Fruit fly (Drosophila melanogaster): ENCODE measurements around the gene Cpr66D.
A peak's percentile ranks its signal among the peaks of the same experiment; 100 is the strongest.

Cpr66D gene

DNA sequence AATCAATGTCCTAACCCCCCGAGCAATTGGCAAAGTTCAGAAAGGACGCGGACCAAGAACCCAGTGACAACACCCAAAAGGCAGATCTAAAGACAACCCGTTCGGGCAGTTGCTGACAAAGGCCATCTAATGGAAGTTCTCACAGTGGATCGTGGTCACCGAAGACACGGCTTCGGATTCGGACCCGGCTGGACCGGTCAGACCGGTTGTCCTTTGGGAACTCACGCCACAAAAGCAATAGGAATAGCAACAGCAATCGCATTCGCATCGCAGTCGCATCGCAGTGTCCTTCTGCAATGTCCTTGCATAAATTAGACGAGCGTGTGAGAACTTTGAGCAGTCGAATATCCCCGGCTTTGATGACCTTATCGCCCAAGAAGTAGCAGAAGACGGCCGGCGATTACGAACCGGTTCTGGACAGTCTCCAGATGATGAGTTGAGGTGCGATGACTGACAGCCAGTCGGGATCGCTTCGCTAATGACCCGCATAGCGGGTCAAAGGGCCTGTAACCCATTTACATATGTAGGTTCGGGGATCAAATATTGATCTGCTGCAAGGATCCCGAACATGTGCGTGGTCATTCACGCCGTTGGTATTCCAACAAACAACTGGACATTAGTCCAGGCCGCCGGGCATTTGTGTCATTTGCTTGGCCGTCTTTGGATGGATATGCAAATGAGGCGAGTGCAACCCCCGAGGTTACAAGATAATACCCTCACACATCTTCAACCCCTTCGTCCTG lies 3.7 kb downstream of the Cpr66D start:
- TF ChIP-seq noc (tag; optimal IDR thresholded peaks at IDR 0.05), result no peak

- TF ChIP-seq noc (tag; optimal IDR thresholded peaks at IDR 0.05), result no peak
Observed at dm6 chr3L:8646821-8647220, 6.6 kb downstream of the Cpr66D start, which contains the start of the genes CG13305 and Pex7. TSS of gene CG13305 (minus strand) at chr3L:8646822. TSS of gene Pex7 (plus strand) at chr3L:8647145.

DNA sequence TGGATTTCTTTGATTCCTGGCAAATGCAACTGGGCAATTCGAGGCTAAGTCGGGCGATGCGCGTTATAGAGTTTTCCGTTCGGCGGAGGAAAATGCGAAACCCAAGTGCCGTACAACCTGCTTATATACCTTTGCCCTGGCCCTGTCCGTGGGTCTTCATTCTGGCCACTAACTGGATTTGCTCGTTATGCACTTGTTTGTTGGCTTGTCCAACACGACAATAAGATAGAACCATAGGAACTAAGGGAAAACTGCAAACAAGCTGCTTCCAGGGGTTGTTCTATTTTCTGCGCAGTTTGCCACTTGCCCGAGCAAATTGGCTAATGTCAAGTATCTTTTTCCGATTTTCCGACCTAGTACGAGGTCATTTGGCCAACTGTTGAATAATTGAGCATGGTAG lies 8.6 kb downstream of the Cpr66D start, which contains the start of gene Arr2:
TSS of gene Arr2 (minus strand) at position 101 of the 400 bp plus-strand sequence.
- TF ChIP-seq noc (tag; optimal IDR thresholded peaks at IDR 0.05), result no peak

DNA sequence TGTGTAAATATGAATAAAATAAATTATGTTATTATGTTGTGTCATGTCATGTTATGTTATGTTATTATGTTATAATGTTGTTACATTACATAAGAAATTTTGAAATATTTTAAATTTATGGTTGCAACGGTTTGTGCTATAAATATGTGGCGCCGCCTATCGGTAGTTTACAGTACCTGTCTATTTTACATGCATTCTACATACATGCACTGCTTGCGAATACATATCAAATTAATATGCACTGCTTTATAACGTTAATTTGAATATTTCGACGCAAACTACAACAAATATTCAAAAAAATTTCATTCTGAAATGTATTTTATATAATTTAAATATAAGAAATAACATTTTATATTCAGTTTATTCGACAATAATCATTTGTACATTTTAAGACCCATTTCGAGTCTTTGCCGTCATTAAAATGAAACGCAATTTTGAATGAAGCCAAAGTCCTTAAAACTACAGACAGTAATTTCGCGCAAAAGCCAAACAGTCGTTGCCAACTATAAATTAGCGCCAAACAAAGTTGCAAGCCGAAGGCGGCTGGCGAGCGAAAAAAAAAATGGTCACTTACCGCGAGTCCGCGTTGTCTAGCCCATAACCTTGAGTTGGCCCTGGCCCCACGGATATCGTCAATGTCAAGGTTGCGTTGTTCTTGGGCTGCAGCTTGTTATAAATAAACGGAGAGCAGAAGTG lies 11.8 kb downstream of the Cpr66D start:
- no peak for TF ChIP-seq noc (tag; optimal IDR thresholded peaks at IDR 0.05)

- no peak for TF ChIP-seq noc (tag; optimal IDR thresholded peaks at IDR 0.05)
Observed at dm6 chr3L:8652572-8652977, 12.3 kb downstream of the Cpr66D start.

dm6 chr3L:8653572-8653971 lies 13.3 kb downstream of the Cpr66D start:
- no peak for TF ChIP-seq noc (tag; optimal IDR thresholded peaks at IDR 0.05)

- peak; percentile 20 for TF ChIP-seq noc (tag; optimal IDR thresholded peaks at IDR 0.05)
Observed at dm6 chr3L:8655217-8655896, 15.1 kb downstream of the Cpr66D start.

DNA sequence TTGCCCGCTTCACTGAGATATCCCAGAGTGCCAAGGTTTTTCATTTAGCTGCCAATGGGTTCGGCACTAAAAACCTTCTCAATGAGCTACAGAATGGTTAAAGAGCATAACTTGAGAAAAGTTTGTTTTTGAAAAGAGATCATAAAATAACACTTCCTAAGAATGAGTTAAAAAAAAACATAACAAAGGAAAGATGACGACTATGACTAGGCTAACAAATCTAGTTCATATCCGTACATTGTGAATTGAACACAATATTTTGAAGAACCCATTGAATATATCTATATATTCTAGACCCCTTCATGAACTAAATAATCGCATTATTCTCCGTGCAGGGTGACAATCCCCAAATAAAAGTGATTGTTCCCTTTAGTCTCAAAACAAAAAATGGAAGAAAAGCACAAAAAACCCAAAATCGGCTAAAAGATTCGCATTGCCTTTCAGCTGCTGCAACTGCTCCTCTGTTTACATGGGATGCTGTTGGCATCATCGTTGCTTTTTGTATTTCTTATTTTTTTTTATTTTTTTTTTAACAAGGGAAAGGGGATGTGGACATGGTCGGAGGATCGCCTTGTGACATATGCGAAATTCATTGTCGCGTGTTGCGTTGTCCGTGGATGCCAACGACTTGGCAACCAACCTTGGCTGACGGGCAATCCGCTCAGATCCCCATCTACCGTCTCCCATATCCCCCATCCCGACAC lies 16.6 kb downstream of the Cpr66D start:
- no peak for TF ChIP-seq noc (tag; optimal IDR thresholded peaks at IDR 0.05)

DNA sequence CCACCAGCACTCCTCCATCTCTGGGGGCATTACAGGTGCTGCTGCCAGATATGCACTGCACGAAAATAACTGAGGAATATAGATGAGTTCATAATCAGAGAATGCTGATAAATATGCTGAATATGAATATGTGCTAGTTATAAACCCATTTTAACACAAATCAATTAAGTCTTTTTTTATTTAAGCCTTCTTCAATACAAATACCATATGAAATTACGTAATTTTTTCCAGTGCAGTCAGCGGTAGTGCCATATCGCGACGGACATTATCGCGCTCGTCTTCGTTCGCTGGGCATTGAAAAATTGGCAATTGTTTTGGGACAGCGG lies 17.2 kb downstream of the Cpr66D start:
- no peak for TF ChIP-seq noc (tag; optimal IDR thresholded peaks at IDR 0.05)

dm6 chr3L:8657787-8658186 lies 17.5 kb downstream of the Cpr66D start:
- no peak for TF ChIP-seq noc (tag; optimal IDR thresholded peaks at IDR 0.05)

DNA sequence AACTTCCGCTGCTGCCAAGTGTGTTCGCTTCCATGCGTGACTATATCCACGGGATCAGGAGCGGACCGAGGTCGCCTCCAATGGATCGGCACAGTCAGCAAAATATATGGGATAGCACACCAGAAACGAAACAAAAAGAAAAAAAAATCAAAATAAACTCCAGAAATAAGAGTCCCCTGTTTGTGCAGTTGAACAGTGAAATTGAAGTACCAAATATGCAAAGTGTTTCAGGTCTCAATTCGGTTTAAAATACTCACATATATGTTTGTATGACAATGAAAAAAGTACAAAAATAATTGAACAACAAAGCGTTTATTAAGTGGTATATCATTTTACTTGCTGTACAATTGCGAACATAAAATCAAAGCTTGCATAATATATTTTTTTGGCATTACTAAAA lies 19.4 kb downstream of the Cpr66D start:
- TF ChIP-seq noc (tag; optimal IDR thresholded peaks at IDR 0.05), result no peak

dm6 chr3L:8660800-8661199 lies 20.6 kb downstream of the Cpr66D start:
- no peak for TF ChIP-seq noc (tag; optimal IDR thresholded peaks at IDR 0.05)

DNA sequence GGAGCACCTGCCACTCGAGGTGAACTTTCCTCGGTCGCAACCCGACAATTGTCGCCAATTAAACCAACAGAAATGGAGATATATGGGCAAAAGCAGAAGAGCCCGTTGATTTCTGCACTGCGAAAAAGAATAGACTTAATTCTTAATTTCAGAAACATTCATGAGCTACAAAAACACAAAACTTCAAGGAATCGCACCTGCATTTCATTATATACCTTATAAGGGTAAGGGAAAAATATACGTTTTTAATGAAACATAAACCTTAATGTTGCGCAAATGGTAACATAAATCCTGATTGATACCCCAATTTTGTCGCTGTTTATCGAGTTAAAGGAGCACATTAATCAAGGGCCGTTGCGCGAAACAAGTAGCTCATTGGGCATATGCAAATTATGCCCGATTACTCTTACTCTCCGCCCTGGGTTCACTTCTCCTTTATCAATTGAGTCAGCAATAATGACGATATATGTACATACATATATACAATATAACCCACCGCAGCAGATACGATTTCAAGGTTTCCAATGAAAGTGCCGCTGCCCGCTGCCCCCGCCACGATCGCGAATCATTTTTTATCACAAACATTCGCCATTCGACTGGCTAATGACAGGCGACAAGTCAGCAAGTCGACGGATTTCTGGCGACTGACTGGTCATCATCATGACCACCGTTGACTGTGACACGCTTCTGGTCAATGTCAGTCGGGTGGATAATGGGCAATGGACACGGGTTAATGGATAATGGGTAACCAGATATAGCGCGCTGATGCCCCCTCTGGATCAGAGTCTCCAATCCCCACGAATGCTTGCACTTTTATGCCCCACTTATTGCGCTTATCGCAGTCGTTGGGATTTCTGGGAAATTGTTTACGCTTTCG lies 21.8 kb downstream of the Cpr66D start:
- TF ChIP-seq noc (tag; optimal IDR thresholded peaks at IDR 0.05), result no peak

dm6 chr3L:8666098-8666497 lies 25.9 kb downstream of the Cpr66D start:
- no peak for TF ChIP-seq noc (tag; optimal IDR thresholded peaks at IDR 0.05)

Data from whole organism, larva.